Worm (Caenorhabditis elegans): ENCODE measurements around the gene coq-5.

coq-5 gene

ce11 chrIII:7877090-7877489, 18.8 kb upstream of the coq-5 start:
- no peak for TF ChIP-seq ets-5 (GFP tag; IDR thresholded peaks at IDR 0.05)
- TF ChIP-seq unc-130 (tag; optimal IDR thresholded peaks at IDR 0.05) = no peak

- TF ChIP-seq efl-1 (optimal IDR thresholded peaks at IDR 0.05) (no peak), efl-1 (GFP tag; optimal IDR thresholded peaks at IDR 0.05 in 1 of 2) (peak in 1 of 2 experiments; percentile 17), jun-1 (tag; optimal IDR thresholded peaks at IDR 0.05) (no peak), ama-1 (optimal IDR thresholded peaks at IDR 0.05) (no peak)
Measured at ce11 chrIII:7873481-7873880, 15.2 kb upstream of the coq-5 start, which contains the start of gene tyr-1. tyr-1 (plus strand) TSS chrIII:7873781.

ce11 chrIII:7872776-7873175, 14.5 kb upstream of the coq-5 start:
- TF ChIP-seq nhr-20 (tag; optimal IDR thresholded peaks at IDR 0.05) (peak; percentile 39), snu-23 (GFP tag; optimal IDR thresholded peaks at IDR 0.05) (peak; percentile 8), mep-1 (tag; optimal IDR thresholded peaks at IDR 0.05) (peak; percentile 53), pax-3 (tag; optimal IDR thresholded peaks at IDR 0.05) (no peak), nhr-71 (tag; optimal IDR thresholded peaks at IDR 0.05) (peak; percentile 36), C04F5.9 (tag; optimal IDR thresholded peaks at IDR 0.05) (no peak), lin-13 (GFP tag; optimal IDR thresholded peaks at IDR 0.05) (no peak), ceh-63 (GFP tag; optimal IDR thresholded peaks at IDR 0.05) (no peak), nhr-28 (tag; optimal IDR thresholded peaks at IDR 0.05) (no peak), lsy-2 (tag; optimal IDR thresholded peaks at IDR 0.05) (peak in 1 of 2 experiments; percentile 16), lin-15B (tag; optimal IDR thresholded peaks at IDR 0.05) (no peak), elt-3 (tag; optimal IDR thresholded peaks at IDR 0.05) (peak in 1 of 6 experiments; percentile 73), lin-14 (GFP tag; optimal IDR thresholded peaks at IDR 0.05) (peak; percentile 64), nhr-85 (tag) (peak; percentile 86), lir-3 (tag; optimal IDR thresholded peaks at IDR 0.05; ENCODE audit: poor library complexity) (no peak), tbx-2 (tag; optimal IDR thresholded peaks at IDR 0.05) (no peak), blmp-1 (tag; optimal IDR thresholded peaks at IDR 0.05) (peak; percentile 63), vab-15 (tag; optimal IDR thresholded peaks at IDR 0.05) (peak; percentile 14), grh-1 (GFP tag; IDR thresholded peaks at IDR 0.05) (no peak), C34B4.2 (tag; optimal IDR thresholded peaks at IDR 0.05) (no peak), egl-13 (tag; optimal IDR thresholded peaks at IDR 0.05) (no peak)

ce11 chrIII:7866189-7866588, 7.9 kb upstream of the coq-5 start, which contains the start of gene cup-4:
cup-4 (plus strand) TSS chrIII:7866489.
- TF ChIP-seq aly-2 (tag; optimal IDR thresholded peaks at IDR 0.05) = no peak
- TF ChIP-seq jun-1 (tag; optimal IDR thresholded peaks at IDR 0.05) = no peak
- no peak for TF ChIP-seq sox-4 (tag; optimal IDR thresholded peaks at IDR 0.05)
- TF ChIP-seq Y116A8C.19 (tag; optimal IDR thresholded peaks at IDR 0.05; ENCODE audit: borderline replicate concordance) = no peak

- TF ChIP-seq efl-1 (optimal IDR thresholded peaks at IDR 0.05) = no peak
- no peak for TF ChIP-seq efl-1 (GFP tag; optimal IDR thresholded peaks at IDR 0.05 in 1 of 2)
- TF ChIP-seq C34B4.2 (tag; optimal IDR thresholded peaks at IDR 0.05) = no peak
Measured at ce11 chrIII:7865238-7865761, 7.0 kb upstream of the coq-5 start, which contains the start of gene slc-17.3. slc-17.3 (minus strand) TSS chrIII:7865288.

ce11 chrIII:7861535-7862120, 3.4 kb upstream of the coq-5 start, which contains the start of gene snr-5:
snr-5 (plus strand) TSS chrIII:7862070.
- TF ChIP-seq efl-3 (GFP tag; optimal IDR thresholded peaks at IDR 0.05) (no peak), xbp-1 (tag; optimal IDR thresholded peaks at IDR 0.05) (no peak), nhr-84 (tag; optimal IDR thresholded peaks at IDR 0.05) (no peak), nhr-71 (tag; optimal IDR thresholded peaks at IDR 0.05) (peak; percentile 9), snu-23 (GFP tag; optimal IDR thresholded peaks at IDR 0.05) (peak; percentile 39), ceh-82 (tag; optimal IDR thresholded peaks at IDR 0.05) (peak in 1 of 3 experiments; percentile 11), nhr-12 (tag; optimal IDR thresholded peaks at IDR 0.05) (no peak), rnt-1 (tag; optimal IDR thresholded peaks at IDR 0.05) (peak; percentile 14), unc-130 (tag; optimal IDR thresholded peaks at IDR 0.05) (no peak), pqm-1 (tag; optimal IDR thresholded peaks at IDR 0.05) (no peak), nhr-20 (tag; optimal IDR thresholded peaks at IDR 0.05) (no peak), aly-2 (tag; optimal IDR thresholded peaks at IDR 0.05) (no peak), lsy-2 (tag; optimal IDR thresholded peaks at IDR 0.05) (peak; percentile 19 to 65), F16B12.6 (tag; optimal IDR thresholded peaks at IDR 0.05) (peak; percentile 81), C04F5.9 (tag; optimal IDR thresholded peaks at IDR 0.05) (no peak), C16A3.4 (tag; optimal IDR thresholded peaks at IDR 0.05) (no peak), lin-14 (GFP tag; optimal IDR thresholded peaks at IDR 0.05) (no peak), dpl-1 (GFP tag; optimal IDR thresholded peaks at IDR 0.05) (peak; percentile 32 to 64 (median 47)), skn-1 (tag; optimal IDR thresholded peaks at IDR 0.05) (no peak), elt-2 (tag; optimal IDR thresholded peaks at IDR 0.05) (no peak)

Measured in whole organism, L1 larva.